Worm (Caenorhabditis elegans): ENCODE measurements around the gene fbxa-31.

- TF ChIP-seq aly-2 (tag; optimal IDR thresholded peaks at IDR 0.05) (no peak), jun-1 (tag; optimal IDR thresholded peaks at IDR 0.05) (no peak), unc-39 (tag; optimal IDR thresholded peaks at IDR 0.05) (no peak), elt-3 (tag; optimal IDR thresholded peaks at IDR 0.05) (no peak), ama-1 (optimal IDR thresholded peaks at IDR 0.05) (no peak), nhr-76 (tag; optimal IDR thresholded peaks at IDR 0.05) (no peak), zag-1 (tag; optimal IDR thresholded peaks at IDR 0.05) (no peak), fos-1 (tag; optimal IDR thresholded peaks at IDR 0.05) (no peak)
Measured at ce11 chrIII:1243199-1243598, 28.0 kb downstream of the fbxa-31 start, which contains the start of gene fbxa-63.

Data from whole organism, L3 larva.